Fruit fly (Drosophila melanogaster): ENCODE measurements around the gene CG44198.

The CG44198 gene

DNA sequence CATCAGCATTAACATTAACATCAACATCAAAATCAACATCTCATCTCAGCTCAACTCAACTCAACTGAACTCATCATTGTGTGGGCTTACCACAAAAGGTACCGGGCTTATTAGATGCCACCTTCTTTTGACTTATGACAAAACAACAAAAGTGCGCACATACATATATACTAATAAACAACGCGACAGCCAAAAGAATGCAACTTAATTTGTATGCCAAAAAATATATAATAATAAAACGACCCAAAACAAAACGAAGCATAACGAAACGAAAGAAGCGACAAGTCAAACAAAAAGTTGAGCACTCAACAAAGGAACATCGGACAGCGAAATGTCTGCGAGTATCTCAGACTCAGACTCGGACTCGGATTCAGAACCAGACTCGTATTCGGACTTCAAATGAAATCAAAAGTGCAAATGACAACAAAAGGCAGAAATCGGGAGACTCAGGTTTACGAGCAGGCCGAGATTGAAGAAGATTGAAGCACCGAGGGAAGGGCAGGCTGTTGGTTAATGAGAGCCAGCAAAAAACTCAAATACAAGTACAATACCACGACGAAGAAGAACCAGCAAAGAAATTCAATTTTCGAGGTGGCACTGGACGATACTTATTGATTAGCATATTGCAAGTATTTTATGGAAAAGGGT lies 49.2 kb downstream of the CG44198 start:
- TF ChIP-seq CG32264 (GFP tag; optimal IDR thresholded peaks at IDR 0.05) (no peak), Sp1 (GFP tag; optimal IDR thresholded peaks at IDR 0.05) (no peak), rgr (GFP tag; optimal IDR thresholded peaks at IDR 0.05) (no peak), Hnf4 (GFP tag; optimal IDR thresholded peaks at IDR 0.05) (no peak), Vsx2 (GFP tag; optimal IDR thresholded peaks at IDR 0.05; ENCODE audit: partially characterized antibody) (no peak), Hr78 (GFP tag; optimal IDR thresholded peaks at IDR 0.05) (no peak), CG9705 (GFP tag; optimal IDR thresholded peaks at IDR 0.05) (no peak), foxo (GFP tag; optimal IDR thresholded peaks at IDR 0.05) (no peak), CrebA (GFP tag; optimal IDR thresholded peaks at IDR 0.05; ENCODE audit: borderline replicate concordance) (peak; percentile 5), psq (GFP tag; optimal IDR thresholded peaks at IDR 0.05) (peak; percentile 35), sage (GFP tag; optimal IDR thresholded peaks at IDR 0.05) (no peak), Dif (GFP tag; optimal IDR thresholded peaks at IDR 0.05; ENCODE audit: partially characterized antibody) (no peak), brk (GFP tag; optimal IDR thresholded peaks at IDR 0.05) (peak; percentile 41), HLH106 (tag; optimal IDR thresholded peaks at IDR 0.05) (no peak), dmrt93B (GFP tag; optimal IDR thresholded peaks at IDR 0.05) (no peak), ey (GFP tag; optimal IDR thresholded peaks at IDR 0.05) (no peak), Rel (GFP tag; optimal IDR thresholded peaks at IDR 0.05) (no peak), Rel (tag; optimal IDR thresholded peaks at IDR 0.05) (peak; percentile 21), woc (GFP tag; optimal IDR thresholded peaks at IDR 0.05) (no peak), h (GFP tag; optimal IDR thresholded peaks at IDR 0.05) (peak; percentile 4)
